Fruit fly (Drosophila melanogaster) whole organism, prepupa: ENCODE measurements around the gene CG17359.
A peak's percentile ranks its signal among the peaks of the same experiment; 100 is the strongest.

Experiments
- Blimp-1 ChIP-seq: fragments of 200-800 bp; sonication (Bioruptor generic); optimal IDR thresholded peaks from 3 replicates; lab custom pipeline; 2017; ENCODE audit warnings: missing biosample characterization, missing genetic modification characterization, mild to moderate bottlenecking, moderate library complexity, missing genetic modification reagents
- CG10669 ChIP-seq: fragments of 200-800 bp; sonication (Bioruptor generic); optimal IDR thresholded peaks from 3 replicates; lab custom pipeline; 2018; ENCODE audit warnings: missing biosample characterization, mild to moderate bottlenecking, missing genetic modification characterization, moderate library complexity
- CG11294 ChIP-seq: fragments of 200-800 bp; sonication (Bioruptor generic); IDR thresholded peaks from 2 replicates; pipeline ENCODE4 v1.3.6; 2022; ENCODE audit warnings: missing biosample characterization, missing genetic modification characterization
- CG11762 ChIP-seq: fragments of 200-800 bp; sonication (Bioruptor generic); optimal IDR thresholded peaks from 3 replicates; lab custom pipeline; 2016; ENCODE audit warnings: missing biosample characterization, missing genetic modification characterization; ENCODE audit not compliant: insufficient read depth
- CG11902 ChIP-seq: fragments of 200-800 bp; sonication (Bioruptor generic); optimal IDR thresholded peaks from 3 replicates; lab custom pipeline; 2016; ENCODE audit warnings: missing biosample characterization, missing genetic modification characterization
- CG15336 ChIP-seq: fragments of 200-800 bp; sonication (Bioruptor generic); IDR thresholded peaks from 2 replicates; pipeline ENCODE4 v1.3.6; 2022; ENCODE audit warnings: missing biosample characterization, missing genetic modification characterization
- CG1621 ChIP-seq: fragments of 200-800 bp; sonication (Bioruptor generic); optimal IDR thresholded peaks from 3 replicates; lab custom pipeline; 2018; ENCODE audit warnings: missing biosample characterization, mild to moderate bottlenecking, missing genetic modification characterization
- CG16779 ChIP-seq: fragments of 200-800 bp; sonication (Bioruptor generic); optimal IDR thresholded peaks from 3 replicates; lab custom pipeline; 2017; ENCODE audit warnings: missing biosample characterization, mild to moderate bottlenecking, missing genetic modification characterization
- CG31627 ChIP-seq: fragments of 200-800 bp; sonication (Bioruptor generic); optimal IDR thresholded peaks from 3 replicates; lab custom pipeline; 2016; ENCODE audit warnings: missing biosample characterization, missing genetic modification characterization
- CG32006 ChIP-seq: fragments of 200-800 bp; sonication (Bioruptor generic); optimal IDR thresholded peaks from 3 replicates; lab custom pipeline; 2017; ENCODE audit warnings: missing biosample characterization, mild to moderate bottlenecking, missing genetic modification characterization
- CG34406 ChIP-seq: fragments of 200-800 bp; sonication (Bioruptor generic); optimal IDR thresholded peaks from 3 replicates; lab custom pipeline; 2016; ENCODE audit warnings: missing biosample characterization, missing genetic modification characterization
- CG4318 ChIP-seq: fragments of 200-800 bp; sonication (Bioruptor generic); optimal IDR thresholded peaks from 3 replicates; lab custom pipeline; 2017; ENCODE audit warnings: missing biosample characterization, mild to moderate bottlenecking, missing genetic modification characterization
- CG6163 ChIP-seq: fragments of 200-800 bp; sonication (Bioruptor generic); IDR thresholded peaks from 3 replicates; pipeline ENCODE4 v1.3.6; 2022; ENCODE audit warnings: missing biosample characterization, missing genetic modification characterization
- CG6808 ChIP-seq: fragments of 200-800 bp; sonication (Bioruptor generic); optimal IDR thresholded peaks from 3 replicates; lab custom pipeline; 2017; ENCODE audit warnings: missing biosample characterization, missing genetic modification characterization, mild to moderate bottlenecking, moderate library complexity, missing genetic modification reagents
- CG6854 ChIP-seq: fragments of 200-800 bp; sonication (Bioruptor generic); optimal IDR thresholded peaks from 2 replicates; lab custom pipeline; 2017; ENCODE audit warnings: missing biosample characterization, mild to moderate bottlenecking, missing genetic modification characterization
- CG7368 ChIP-seq: fragments of 200-800 bp; sonication (Bioruptor generic); optimal IDR thresholded peaks from 3 replicates; lab custom pipeline; 2016; ENCODE audit warnings: missing biosample characterization, missing genetic modification characterization
- CG8119 ChIP-seq: fragments of 200-800 bp; sonication (Bioruptor generic); IDR thresholded peaks from 3 replicates; pipeline ENCODE4 v1.3.6; 2022; ENCODE audit warnings: missing biosample characterization, missing genetic modification characterization
- CG8632 ChIP-seq: fragments of 200-800 bp; sonication (Bioruptor generic); optimal IDR thresholded peaks from 3 replicates; lab custom pipeline; 2016; ENCODE audit warnings: missing biosample characterization, missing genetic modification characterization
- Eip75B ChIP-seq: fragments of 200-800 bp; sonication (Bioruptor generic); optimal IDR thresholded peaks from 3 replicates; lab custom pipeline; 2016; ENCODE audit warnings: missing biosample characterization, missing genetic modification characterization
- Eip78C ChIP-seq: fragments of 200-800 bp; sonication (Bioruptor generic); peaks from one replicate; lab custom pipeline; 2016; ENCODE audit warnings: missing biosample characterization, missing genetic modification characterization
- Eip93F ChIP-seq: fragments of 200-800 bp; sonication (Bioruptor generic); optimal IDR thresholded peaks from 2 replicates; lab custom pipeline; 2016; ENCODE audit warnings: missing biosample characterization, mild to moderate bottlenecking, missing genetic modification characterization
- Ets21C ChIP-seq: fragments of 200-800 bp; sonication (Bioruptor generic); optimal IDR thresholded peaks from 3 replicates; lab custom pipeline; 2016; ENCODE audit warnings: missing biosample characterization, missing genetic modification characterization
- Ets96B ChIP-seq: fragments of 200-800 bp; optimal IDR thresholded peaks from 2 replicates; lab custom pipeline; 2019; ENCODE audit warnings: missing biosample characterization, mild to moderate bottlenecking, missing genetic modification characterization, moderate library complexity
- Gug ChIP-seq: fragments of 200-800 bp; sonication (Bioruptor generic); IDR thresholded peaks from 2 replicates; pipeline ENCODE4 v1.3.6; 2022; ENCODE audit warnings: missing biosample characterization, missing genetic modification characterization
- Hr38 ChIP-seq: sonication (Bioruptor generic); optimal IDR thresholded peaks from 2 replicates; lab custom pipeline; 2016; ENCODE audit warnings: missing biosample characterization, missing genetic modification characterization
- Hr39 ChIP-seq: fragments of 200-800 bp; sonication (Bioruptor generic); optimal IDR thresholded peaks from 2 replicates; lab custom pipeline; 2016; ENCODE audit warnings: missing biosample characterization, missing genetic modification characterization
- Lpt ChIP-seq: fragments of 200-800 bp; sonication (Bioruptor generic); optimal IDR thresholded peaks from 3 replicates; lab custom pipeline; 2016; ENCODE audit warnings: missing biosample characterization, missing genetic modification characterization
- Met ChIP-seq: fragments of 200-800 bp; sonication (Bioruptor generic); optimal IDR thresholded peaks from 3 replicates; lab custom pipeline; 2016; ENCODE audit warnings: missing biosample characterization, missing genetic modification characterization
- OdsH ChIP-seq: fragments of 200-800 bp; sonication (Bioruptor generic); optimal IDR thresholded peaks from 3 replicates; lab custom pipeline; 2016; ENCODE audit warnings: missing biosample characterization, missing genetic modification characterization
- Smox ChIP-seq: fragments of 200-800 bp; sonication (Bioruptor generic); optimal IDR thresholded peaks from 3 replicates; lab custom pipeline; 2016; ENCODE audit warnings: missing biosample characterization, missing genetic modification characterization
- Sox102F ChIP-seq: fragments of 200-800 bp; sonication (Bioruptor generic); optimal IDR thresholded peaks from 2 replicates; lab custom pipeline; 2016; ENCODE audit warnings: missing biosample characterization, mild to moderate bottlenecking, missing genetic modification characterization
- Sox14 ChIP-seq: fragments of 200-800 bp; sonication (Bioruptor generic); optimal IDR thresholded peaks from 3 replicates; lab custom pipeline; 2016; ENCODE audit warnings: missing biosample characterization, missing genetic modification characterization
- Sox15 ChIP-seq: fragments of 200-800 bp; sonication (Bioruptor generic); optimal IDR thresholded peaks from 3 replicates; lab custom pipeline; 2016; ENCODE audit warnings: missing biosample characterization, missing genetic modification characterization
- achi ChIP-seq: fragments of 200-800 bp; sonication (Bioruptor generic); optimal IDR thresholded peaks from 3 replicates; lab custom pipeline; 2016; ENCODE audit warnings: missing biosample characterization, missing genetic modification characterization
- acj6 ChIP-seq: fragments of 200-800 bp; sonication (Bioruptor generic); optimal IDR thresholded peaks from 3 replicates; lab custom pipeline; 2016; ENCODE audit warnings: missing biosample characterization, missing genetic modification characterization
- cyc ChIP-seq: fragments of 200-800 bp; sonication (Bioruptor generic); optimal IDR thresholded peaks from 3 replicates; lab custom pipeline; 2016; ENCODE audit warnings: missing biosample characterization, missing genetic modification characterization
- dac ChIP-seq: fragments of 200-800 bp; sonication (Bioruptor generic); optimal IDR thresholded peaks from 2 replicates; lab custom pipeline; 2017; ENCODE audit warnings: missing biosample characterization, mild to moderate bottlenecking, missing genetic modification characterization
- dsx ChIP-seq: fragments of 200-800 bp; optimal IDR thresholded peaks from 3 replicates; lab custom pipeline; 2019; ENCODE audit warnings: missing biosample characterization, mild to moderate bottlenecking, missing genetic modification characterization, moderate library complexity; ENCODE audit not compliant: poor library complexity, severe bottlenecking
- eg ChIP-seq: fragments of 200-800 bp; sonication (Bioruptor generic); IDR thresholded peaks from 3 replicates; pipeline ENCODE4 v1.3.6; 2022; ENCODE audit warnings: missing biosample characterization, missing genetic modification characterization
- esn ChIP-seq: fragments of 200-800 bp; sonication (Bioruptor generic); optimal IDR thresholded peaks from 2 replicates; lab custom pipeline; 2016; ENCODE audit warnings: missing biosample characterization, mild to moderate bottlenecking, missing genetic modification characterization, moderate library complexity
- fd59A ChIP-seq: fragments of 200-800 bp; sonication (Bioruptor generic); optimal IDR thresholded peaks from 2 replicates; lab custom pipeline; 2017; ENCODE audit warnings: missing biosample characterization, mild to moderate bottlenecking, missing genetic modification characterization, missing genetic modification reagents
- fd85E ChIP-seq: fragments of 200-800 bp; sonication (Bioruptor generic); optimal IDR thresholded peaks from 3 replicates; lab custom pipeline; 2016; ENCODE audit warnings: missing biosample characterization, missing genetic modification characterization
- fkh ChIP-seq: fragments of 200-800 bp; sonication (Bioruptor generic); optimal IDR thresholded peaks from 3 replicates; lab custom pipeline; 2017; ENCODE audit warnings: missing biosample characterization, mild to moderate bottlenecking, missing genetic modification characterization, moderate library complexity
- lz ChIP-seq: fragments of 200-800 bp; sonication (Bioruptor generic); optimal IDR thresholded peaks from 3 replicates; lab custom pipeline; 2016; ENCODE audit warnings: missing biosample characterization, missing genetic modification characterization
- net ChIP-seq: fragments of 200-800 bp; sonication (Bioruptor generic); optimal IDR thresholded peaks from 3 replicates; lab custom pipeline; 2016; ENCODE audit warnings: missing biosample characterization, missing genetic modification characterization
- pdm3 ChIP-seq: fragments of 200-800 bp; sonication (Bioruptor generic); optimal IDR thresholded peaks from 3 replicates; lab custom pipeline; 2016; ENCODE audit warnings: missing biosample characterization, missing genetic modification characterization
- spab ChIP-seq: fragments of 200-800 bp; sonication (Bioruptor generic); optimal IDR thresholded peaks from 2 replicates; lab custom pipeline; 2017; ENCODE audit warnings: missing biosample characterization, mild to moderate bottlenecking, missing genetic modification characterization, missing genetic modification reagents
- ss ChIP-seq, 2 experiments: fragments of 200-800 bp; sonication (Bioruptor generic); optimal IDR thresholded peaks; 2 replicates in 1 of 2; 3 replicates in 1 of 2; lab custom pipeline; 2017 to 2018; ENCODE audit warnings: mild to moderate bottlenecking in 2 of 2, missing biosample characterization in 2 of 2, missing genetic modification characterization in 2 of 2, moderate library complexity in 1 of 2
- svp ChIP-seq: fragments of 200-800 bp; sonication (Bioruptor generic); peaks from one replicate; lab custom pipeline; 2016; ENCODE audit warnings: missing biosample characterization, missing genetic modification characterization
- vri ChIP-seq: fragments of 200-800 bp; sonication (Bioruptor generic); optimal IDR thresholded peaks from 3 replicates; lab custom pipeline; 2016; ENCODE audit warnings: missing biosample characterization, mild to moderate bottlenecking, missing genetic modification characterization

CG17359 gene

dm6 chr3L:14031171-14032126, 32.4 kb upstream of the CG17359 start, which contains the start of the genes CG6650 and endos:
Gene CG6650, plus strand, starts transcription at chr3L:14031450.
Gene endos, minus strand, starts transcription at chr3L:14031706.
- TF ChIP-seq Lpt (GFP tag; lab: Kevin White, UChicago) (no peak), fkh (GFP tag; lab: Kevin White, UChicago) (peak; percentile 81), vri (GFP tag; lab: Kevin White, UChicago) (peak; percentile 54), CG4318 (GFP tag; lab: Kevin White, UChicago) (no peak), OdsH (peak; percentile 39), pdm3 (no peak), Hr38 (GFP tag; lab: Kevin White, UChicago) (no peak), CG8632 (no peak), achi (GFP tag; lab: Kevin White, UChicago) (peak; percentile 22), Ets96B (tag; lab: Kevin White, UChicago) (no peak), net (GFP tag; lab: Kevin White, UChicago) (peak; percentile 3), CG32006 (GFP tag; lab: Kevin White, UChicago) (peak; percentile 48), Eip93F (peak; percentile 41), CG11902 (GFP tag; lab: Kevin White, UChicago) (no peak), fd59A (GFP tag; lab: Kevin White, UChicago) (no peak), CG1621 (tag; lab: Kevin White, UChicago) (peak; percentile 24), CG16779 (tag; lab: Kevin White, UChicago) (peak; percentile 65), Sox14 (GFP tag; lab: Kevin White, UChicago) (peak; percentile 52), dac (peak; percentile 4), CG15336 (GFP tag; lab: Robert Waterston, UW) (no peak; the same call in 1 of the 2 replicates), CG6854 (GFP tag; lab: Kevin White, UChicago) (peak; percentile 11), Blimp-1 (GFP tag; lab: Kevin White, UChicago) (no peak), Eip78C (GFP tag; lab: Kevin White, UChicago) (peak; percentile 74), CG8119 (GFP tag; lab: Robert Waterston, UW) (no peak; the same call in 2 of the 3 replicates), esn (GFP tag; lab: Kevin White, UChicago) (peak; percentile 20), CG6163 (peak; percentile 19), spab (GFP tag; lab: Kevin White, UChicago) (no peak), acj6 (GFP tag; lab: Kevin White, UChicago) (peak; percentile 25), dsx (GFP tag; lab: Kevin White, UChicago) (peak; percentile 25), CG11762 (GFP tag; lab: Kevin White, UChicago) (peak; percentile 17), CG34406 (GFP tag; lab: Kevin White, UChicago) (peak; percentile 14), CG7368 (GFP tag; lab: Kevin White, UChicago) (no peak), fd85E (GFP tag; lab: Kevin White, UChicago) (no peak), Hr39 (GFP tag; lab: Kevin White, UChicago) (peak; percentile 18), cyc (GFP tag; lab: Kevin White, UChicago) (peak; percentile 8), Sox102F (GFP tag; lab: Kevin White, UChicago) (peak; percentile 8), CG31627 (GFP tag; lab: Kevin White, UChicago) (no peak), Gug (GFP tag; lab: Robert Waterston, UW) (no peak), Met (GFP tag; lab: Kevin White, UChicago) (peak; percentile 11), ss (GFP tag; optimal IDR thresholded peaks at IDR 0.05; lab: Kevin White, UChicago) (peak; percentile 64), svp (peak; percentile 74), Smox (GFP tag; lab: Kevin White, UChicago) (no peak), CG10669 (GFP tag; lab: Kevin White, UChicago) (peak; percentile 19), Ets21C (GFP tag; lab: Kevin White, UChicago) (no peak), CG11294 (GFP tag; lab: Robert Waterston, UW) (no peak; the same call in 1 of the 2 replicates), lz (GFP tag; lab: Kevin White, UChicago) (peak; percentile 12), Sox15 (no peak), eg (no peak), CG6808 (peak; percentile 63), Eip75B (GFP tag; lab: Kevin White, UChicago) (no peak)
